Worm (Caenorhabditis elegans) whole organism, early embryonic: ENCODE measurements around the gene famh-161.
"Not testable (repeated sequence)": the region's sequence is repeated elsewhere in the genome, so short reads cannot be mapped to it uniquely, and the experiment has no call there.

ENCODE experiments used
- B0310.2 ChIP-seq: sonication (generic microtip); optimal IDR thresholded peaks from 2 replicates; lab custom pipeline; 2016; ENCODE audit warnings: mild to moderate bottlenecking, missing genetic modification characterization, missing compliant biosample characterization
- F13C5.2 ChIP-seq: sonication (generic microtip); optimal IDR thresholded peaks from 2 replicates; lab custom pipeline; 2017; ENCODE audit warnings: mild to moderate bottlenecking, missing genetic modification characterization, inconsistent platforms, missing compliant biosample characterization
- aly-1 ChIP-seq: sonication (generic microtip); optimal IDR thresholded peaks from 2 replicates; lab custom pipeline; 2016; ENCODE audit warnings: missing genetic modification characterization, missing compliant biosample characterization
- ama-1 ChIP-seq: fragments of 150-350 bp; optimal IDR thresholded peaks from 2 replicates; lab custom pipeline; 2014
- ceh-13 ChIP-seq: fragments of 200-800 bp; sonication (Bioruptor generic); optimal IDR thresholded peaks from 2 replicates; lab custom pipeline; 2018; ENCODE audit warnings: mild to moderate bottlenecking, missing genetic modification characterization, missing compliant biosample characterization
- ceh-36 ChIP-seq: sonication (generic microtip); optimal IDR thresholded peaks from 2 replicates; lab custom pipeline; 2016; ENCODE audit warnings: missing genetic modification characterization, inconsistent platforms, missing compliant biosample characterization
- ets-7 ChIP-seq: sonication (generic microtip); optimal IDR thresholded peaks from 2 replicates; lab custom pipeline; 2016; ENCODE audit warnings: missing genotype, missing genetic modification characterization, missing compliant biosample characterization
- flt-1 ChIP-seq: fragments of 200-800 bp; sonication (Bioruptor generic); IDR thresholded peaks from 2 replicates; pipeline ENCODE4 v1.3.6; 2022; ENCODE audit warnings: missing genetic modification characterization, missing compliant biosample characterization
- hmbx-1 ChIP-seq: sonication (generic microtip); optimal IDR thresholded peaks from 2 replicates; lab custom pipeline; 2016; ENCODE audit warnings: mild to moderate bottlenecking, missing genetic modification characterization, missing compliant biosample characterization
- hmg-4 ChIP-seq: fragments of 200-800 bp; sonication (Bioruptor generic); optimal IDR thresholded peaks from 2 replicates; lab custom pipeline; 2018; ENCODE audit warnings: mild to moderate bottlenecking, missing genetic modification characterization, missing compliant biosample characterization
- hnd-1 ChIP-seq: sonication (generic microtip); optimal IDR thresholded peaks from 2 replicates; lab custom pipeline; 2016; ENCODE audit warnings: missing genetic modification characterization, missing compliant biosample characterization
- pes-1 ChIP-seq: fragments of 200-800 bp; sonication (Bioruptor generic); IDR thresholded peaks from 2 replicates; pipeline ENCODE4 v1.3.6; 2022; ENCODE audit warnings: missing genetic modification reagents, missing genetic modification characterization, missing compliant biosample characterization
- scrt-1 ChIP-seq: fragments of 200-800 bp; sonication (Bioruptor generic); IDR thresholded peaks from 2 replicates; pipeline ENCODE4 v1.3.6; 2022; ENCODE audit warnings: missing genetic modification characterization, missing compliant biosample characterization
- sea-1 ChIP-seq: fragments of 200-800 bp; sonication (Bioruptor generic); conservative IDR thresholded peaks from 2 replicates; pipeline ENCODE4 v1.3.6; 2022; ENCODE audit warnings: missing genetic modification characterization, missing compliant biosample characterization
- tbx-11 ChIP-seq: fragments of 200-800 bp; sonication (Bioruptor generic); IDR thresholded peaks from 2 replicates; pipeline ENCODE4 v1.3.6; 2022; ENCODE audit warnings: missing genetic modification characterization, missing compliant biosample characterization
- tbx-37 ChIP-seq: fragments of 200-800 bp; sonication (Bioruptor generic); conservative IDR thresholded peaks from 2 replicates; pipeline ENCODE4 v1.3.6; 2022; ENCODE audit warnings: missing genetic modification reagents, missing genetic modification characterization, missing compliant biosample characterization
- tra-4 ChIP-seq: sonication (generic microtip); optimal IDR thresholded peaks from 2 replicates; lab custom pipeline; 2017; ENCODE audit warnings: missing genetic modification characterization, missing compliant biosample characterization

The famh-161 gene

DNA sequence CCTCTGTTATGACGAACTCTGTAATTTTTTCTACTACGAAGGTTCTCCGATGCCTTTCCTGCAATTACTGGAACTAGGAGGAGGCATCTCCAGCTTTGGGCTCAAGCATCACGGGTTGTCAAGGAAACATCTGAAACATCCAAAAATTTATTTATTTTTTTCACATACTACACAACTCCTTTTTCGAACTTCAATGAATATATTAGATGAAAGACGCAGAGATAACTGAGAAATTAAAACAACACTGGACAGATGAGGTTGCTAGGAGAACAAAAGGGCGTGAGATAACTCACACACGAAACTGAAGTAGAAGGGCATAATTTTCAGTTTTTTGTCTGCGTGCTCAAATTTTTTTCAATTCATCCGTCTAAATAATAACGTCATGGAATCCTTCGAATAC is 6.5 kb downstream of the famh-161 start, which contains the start of gene Y38H6C.13:
Y38H6C.13 (plus strand) TSS at position 301 of the 400 bp plus-strand sequence.
- no peak for TF ChIP-seq tra-4 (tag; lab: Kevin White, UChicago)
- no peak for TF ChIP-seq tbx-11 (GFP tag; lab: Robert Waterston, UW)
- TF ChIP-seq ama-1: no peak
- TF ChIP-seq hnd-1 (tag; lab: Kevin White, UChicago): no peak
- no peak for TF ChIP-seq ceh-13 (GFP tag; lab: Kevin White, UChicago)
- TF ChIP-seq scrt-1 (GFP tag; lab: Robert Waterston, UW): no peak
- TF ChIP-seq pes-1: no peak
- no peak for TF ChIP-seq tbx-37 (GFP tag; lab: Robert Waterston, UW)
- TF ChIP-seq B0310.2 (tag; lab: Kevin White, UChicago): no peak
- no peak for TF ChIP-seq ets-7
- no peak for TF ChIP-seq sea-1 (GFP tag; lab: Robert Waterston, UW)
- no peak for TF ChIP-seq F13C5.2
- TF ChIP-seq ceh-36 (tag; lab: Kevin White, UChicago): no peak
- TF ChIP-seq aly-1 (tag; lab: Kevin White, UChicago): no peak
- TF ChIP-seq flt-1 (GFP tag; lab: Robert Waterston, UW): no peak
- TF ChIP-seq hmg-4 (GFP tag; lab: Kevin White, UChicago): no peak

DNA sequence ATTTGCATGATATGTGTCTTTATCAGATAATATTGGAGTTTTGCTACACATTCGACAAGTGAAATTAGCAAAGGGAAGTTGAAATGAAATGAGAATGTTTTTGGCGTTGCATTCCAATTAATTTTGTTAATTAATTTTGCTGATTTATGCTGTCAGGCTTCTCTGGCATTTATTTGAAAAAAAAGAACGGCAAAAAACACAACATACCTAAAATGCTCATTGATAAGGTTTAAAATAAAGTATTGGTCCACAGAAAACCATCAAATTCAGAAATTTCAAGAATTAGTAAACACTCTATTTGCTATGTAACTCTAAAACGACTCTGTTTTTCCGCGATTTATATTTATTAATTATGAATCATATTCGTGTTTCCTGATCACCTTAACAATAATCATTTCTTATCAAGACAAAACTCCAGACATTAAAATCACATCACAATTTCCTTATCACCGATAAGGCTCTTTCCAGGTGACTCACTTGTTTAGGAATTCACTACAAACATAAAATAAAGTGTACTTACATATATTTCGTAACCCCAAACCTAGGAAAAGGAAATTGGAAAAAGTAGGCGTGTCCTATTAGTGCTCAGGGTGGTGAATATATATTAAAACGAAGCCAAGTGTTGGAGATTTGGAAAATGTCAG is 8.0 kb downstream of the famh-161 start, which contains the start of the genes srh-166 and Y38H6C.24:
srh-166 (minus strand) TSS at position 51 of the 644 bp plus-strand sequence.
Y38H6C.24 (plus strand) TSS at position 620 of the 644 bp plus-strand sequence.
- no peak for TF ChIP-seq B0310.2 (tag; lab: Kevin White, UChicago)
- no peak for TF ChIP-seq scrt-1 (GFP tag; lab: Robert Waterston, UW)
- no peak for TF ChIP-seq ama-1
- TF ChIP-seq sea-1 (GFP tag; lab: Robert Waterston, UW): no peak
- TF ChIP-seq pes-1: no peak
- TF ChIP-seq hmg-4 (GFP tag; lab: Kevin White, UChicago): no peak
- TF ChIP-seq ceh-13 (GFP tag; lab: Kevin White, UChicago): no peak
- TF ChIP-seq flt-1 (GFP tag; lab: Robert Waterston, UW): no peak
- TF ChIP-seq tra-4 (tag; lab: Kevin White, UChicago): no peak

DNA sequence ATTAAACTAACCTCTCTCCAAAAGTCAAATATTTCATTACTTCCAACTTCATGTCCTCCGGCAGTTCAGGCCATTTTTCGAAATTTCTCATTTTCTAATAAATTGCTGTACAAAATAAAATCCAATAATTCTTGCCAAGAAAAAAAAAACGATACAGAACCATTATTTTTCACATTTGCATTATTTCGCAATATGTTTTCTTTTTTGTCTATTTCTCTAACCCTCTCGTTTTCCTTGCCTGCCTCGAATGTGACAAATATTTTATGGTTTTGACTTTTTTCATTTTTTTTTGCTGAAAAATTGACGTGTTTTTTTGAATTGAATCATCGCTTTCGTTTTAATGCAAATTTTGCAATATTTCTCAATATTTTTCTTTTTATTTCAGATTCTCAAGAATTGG is 11.8 kb downstream of the famh-161 start, which contains the start of the genes Y38H6C.9 and fbxa-150:
Y38H6C.9 (minus strand) TSS at position 52 of the 400 bp plus-strand sequence.
fbxa-150 (plus strand) TSS at position 380 of the 400 bp plus-strand sequence.
- TF ChIP-seq aly-1 (tag; lab: Kevin White, UChicago) (no peak), ama-1 (no peak), pes-1 (no peak), hmg-4 (GFP tag; lab: Kevin White, UChicago) (no peak), sea-1 (GFP tag; lab: Robert Waterston, UW) (no peak), B0310.2 (tag; lab: Kevin White, UChicago) (no peak), ets-7 (no peak), hnd-1 (tag; lab: Kevin White, UChicago) (no peak), flt-1 (GFP tag; lab: Robert Waterston, UW) (no peak), ceh-13 (GFP tag; lab: Kevin White, UChicago) (no peak)

DNA sequence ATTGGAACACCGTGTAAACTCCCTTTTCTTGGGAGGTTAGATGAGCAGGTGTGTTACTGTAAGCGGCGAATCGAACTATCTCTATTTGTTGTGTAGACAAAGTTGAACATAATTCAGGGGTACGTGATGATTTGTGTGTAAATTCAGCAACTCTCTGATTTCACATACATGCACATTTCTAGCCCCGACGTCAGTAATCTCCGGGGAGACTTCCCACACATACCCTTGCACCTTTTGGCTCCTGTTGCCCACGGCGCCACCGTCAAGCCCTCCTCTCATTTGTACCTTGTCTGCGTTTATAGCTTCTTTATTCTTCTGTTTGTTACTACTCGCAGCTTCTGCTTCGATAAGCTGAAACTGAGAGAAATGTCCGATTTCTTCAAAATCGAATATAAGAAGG is 15.0 kb downstream of the famh-161 start, which contains the start of gene Y38H6C.25:
Y38H6C.25 (plus strand) TSS at position 301 of the 400 bp plus-strand sequence.
- no peak for TF ChIP-seq tra-4 (tag; lab: Kevin White, UChicago)
- no peak for TF ChIP-seq scrt-1 (GFP tag; lab: Robert Waterston, UW)

DNA sequence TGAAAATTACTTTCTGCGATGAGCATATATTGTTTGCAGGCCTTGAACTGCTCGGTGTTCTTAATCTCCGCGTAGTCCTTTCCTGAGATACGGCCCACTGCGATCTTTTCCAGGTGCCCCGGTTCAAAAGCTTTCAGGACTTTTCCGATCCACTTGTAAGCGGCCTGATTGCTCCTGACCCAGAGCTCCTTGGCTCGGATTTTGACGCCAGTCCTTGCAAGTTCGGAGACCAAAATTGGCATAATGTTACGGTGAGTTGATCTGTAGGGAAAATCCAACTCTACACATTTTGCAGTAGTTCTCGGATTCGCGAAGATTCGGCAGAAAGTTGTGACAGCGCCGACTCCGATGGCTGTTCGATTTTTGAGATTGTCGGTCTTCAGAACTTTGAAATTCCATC is 17.0 kb downstream of the famh-161 start:
- TF ChIP-seq F13C5.2: no peak
- no peak for TF ChIP-seq B0310.2 (tag; lab: Kevin White, UChicago)

DNA sequence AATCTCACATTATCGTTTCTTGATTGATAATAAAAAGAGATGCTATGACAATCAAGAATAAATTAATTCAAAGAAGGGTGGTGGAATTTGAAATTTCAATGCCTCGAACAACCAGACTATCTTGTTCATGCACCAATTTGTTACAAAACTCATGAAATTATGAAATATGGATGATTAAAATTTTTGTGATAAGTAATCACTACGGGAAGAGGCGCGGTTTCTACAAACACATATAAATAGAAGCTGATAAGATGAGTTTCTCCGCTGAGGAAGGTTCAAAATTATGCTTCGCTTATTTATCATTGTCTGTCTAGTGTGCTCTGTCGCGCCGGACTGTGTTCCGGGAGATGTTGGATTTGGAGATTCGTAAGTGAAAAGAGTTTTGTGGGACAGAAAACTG is 19.5 kb downstream of the famh-161 start:
- no peak for TF ChIP-seq hnd-1 (tag; lab: Kevin White, UChicago)
- TF ChIP-seq scrt-1 (GFP tag; lab: Robert Waterston, UW): no peak
- no peak for TF ChIP-seq ceh-36 (tag; lab: Kevin White, UChicago)
- TF ChIP-seq flt-1 (GFP tag; lab: Robert Waterston, UW): no peak
- no peak for TF ChIP-seq tra-4 (tag; lab: Kevin White, UChicago)
- TF ChIP-seq hmg-4 (GFP tag; lab: Kevin White, UChicago): no peak
- TF ChIP-seq tbx-11 (GFP tag; lab: Robert Waterston, UW): no peak
- TF ChIP-seq hmbx-1 (tag; lab: Kevin White, UChicago): no peak
- no peak for TF ChIP-seq aly-1 (tag; lab: Kevin White, UChicago)
- TF ChIP-seq ets-7: no peak
- no peak for TF ChIP-seq ama-1
- TF ChIP-seq F13C5.2: no peak
- TF ChIP-seq sea-1 (GFP tag; lab: Robert Waterston, UW): no peak
- TF ChIP-seq ceh-13 (GFP tag; lab: Kevin White, UChicago): no peak
- TF ChIP-seq B0310.2 (tag; lab: Kevin White, UChicago): no peak
- no peak for TF ChIP-seq pes-1
- no peak for TF ChIP-seq tbx-37 (GFP tag; lab: Robert Waterston, UW)

DNA sequence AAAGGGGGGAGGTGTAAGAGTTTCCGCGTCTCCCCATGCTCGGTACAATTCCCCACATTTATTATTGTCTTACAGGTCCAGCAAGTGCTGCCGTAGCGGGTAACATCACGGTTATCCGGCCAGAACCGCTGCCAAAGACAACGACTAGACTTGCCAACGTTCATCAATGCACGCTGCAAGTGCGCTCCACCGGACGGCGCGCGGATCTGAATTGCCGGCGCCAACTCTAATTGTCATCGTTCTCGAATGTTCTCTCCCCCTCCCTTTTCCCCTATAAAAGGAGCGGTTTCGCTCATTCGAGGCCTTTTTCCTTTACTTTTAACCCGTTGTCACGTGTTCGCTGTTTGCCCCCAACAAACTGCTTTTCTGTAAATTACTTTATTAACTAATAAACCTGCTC is 20.3 kb downstream of the famh-161 start, which contains the start of gene Y38H6C.8:
Y38H6C.8 (plus strand) TSS at position 301 of the 400 bp plus-strand sequence.
- not testable (repeated sequence) for TF ChIP-seq tbx-37 (GFP tag; lab: Robert Waterston, UW); flt-1 (GFP tag; lab: Robert Waterston, UW); F13C5.2

DNA sequence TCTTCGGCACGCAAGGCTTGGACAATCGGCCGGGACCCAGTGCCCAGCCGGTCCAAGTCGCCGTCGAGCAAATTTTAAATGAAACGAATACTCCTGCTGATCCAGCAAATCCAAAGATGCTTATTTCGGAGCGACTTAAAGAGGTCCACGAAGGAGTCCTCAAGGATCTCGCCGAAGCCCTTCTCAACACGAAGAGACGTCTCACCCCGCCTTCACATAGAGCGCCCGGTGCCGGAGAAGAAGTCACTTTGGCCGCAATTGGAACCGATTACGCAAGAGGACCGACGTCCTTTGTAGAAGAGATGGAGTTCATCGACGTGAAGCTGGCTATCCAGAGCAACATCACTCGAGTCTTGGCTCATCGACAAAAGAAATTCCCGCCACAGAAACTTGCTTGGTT is 24.5 kb downstream of the famh-161 start:
- TF ChIP-seq scrt-1 (GFP tag; lab: Robert Waterston, UW) (no peak), F13C5.2 (no peak), sea-1 (GFP tag; lab: Robert Waterston, UW) (no peak), B0310.2 (tag; lab: Kevin White, UChicago) (no peak), tra-4 (tag; lab: Kevin White, UChicago) (no peak), tbx-37 (GFP tag; lab: Robert Waterston, UW) (no peak), tbx-11 (GFP tag; lab: Robert Waterston, UW) (no peak), ceh-13 (GFP tag; lab: Kevin White, UChicago) (no peak), hmg-4 (GFP tag; lab: Kevin White, UChicago) (no peak), flt-1 (GFP tag; lab: Robert Waterston, UW) (no peak), ama-1 (no peak), ets-7 (no peak), pes-1 (no peak), aly-1 (tag; lab: Kevin White, UChicago) (no peak), hnd-1 (tag; lab: Kevin White, UChicago) (no peak), hmbx-1 (tag; lab: Kevin White, UChicago) (no peak), ceh-36 (tag; lab: Kevin White, UChicago) (no peak)
